Worm (Caenorhabditis elegans) whole organism, L4 larva: ENCODE results near the gene K04C2.2.
A peak's percentile ranks its signal among the peaks of the same experiment; 100 is the strongest.

ENCODE experiments used
- F26F4.8 ChIP-seq: fragments of 200-800 bp; sonication (Bioruptor generic); conservative IDR thresholded peaks from 2 replicates; pipeline ENCODE4 v1.3.6; 2022; ENCODE audit warnings: missing genetic modification characterization, missing compliant biosample characterization
- F44E2.7 ChIP-seq: fragments of 200-800 bp; sonication (Bioruptor generic); IDR thresholded peaks from 2 replicates; pipeline ENCODE4 v2.1.2; 2022; ENCODE audit warnings: missing genetic modification characterization, missing compliant biosample characterization
- T26A8.4 ChIP-seq: fragments of 200-800 bp; sonication (Bioruptor generic); IDR thresholded peaks from 2 replicates; pipeline ENCODE4 v1.3.6; 2022; ENCODE audit warnings: missing genetic modification characterization, missing compliant biosample characterization
- ceh-28 ChIP-seq: fragments of 150-350 bp; optimal IDR thresholded peaks from 2 replicates; lab custom pipeline; 2014; ENCODE audit warnings: missing biosample characterization, missing genetic modification reagents, missing genetic modification characterization
- ceh-82 ChIP-seq: sonication (generic microtip); optimal IDR thresholded peaks from 2 replicates; lab custom pipeline; 2017; ENCODE audit warnings: missing biosample characterization, missing genetic modification characterization
- ces-1 ChIP-seq: fragments of 150-350 bp; sonication (generic microtip); optimal IDR thresholded peaks from 4 replicates; lab custom pipeline; 2014; ENCODE audit warnings: missing biosample characterization, missing genetic modification reagents, missing genetic modification characterization
- daf-16 ChIP-seq, 3 experiments: sonication (generic microtip); optimal IDR thresholded peaks; 2 replicates each; lab custom pipeline; 2016 to 2017; ENCODE audit warnings: missing genetic modification characterization in 3 of 3, missing genetic modification reagents in 3 of 3, mild to moderate bottlenecking in 2 of 3, missing compliant biosample characterization in 2 of 3, missing biosample characterization in 1 of 3, moderate library complexity in 1 of 3
- daf-19 ChIP-seq: fragments of 200-800 bp; sonication (Bioruptor generic); conservative IDR thresholded peaks from 2 replicates; pipeline ENCODE4 v1.3.6; 2022; ENCODE audit warnings: missing genetic modification characterization, missing compliant biosample characterization
- dmd-6 ChIP-seq: fragments of 200-800 bp; sonication (Bioruptor generic); IDR thresholded peaks from 2 replicates; pipeline ENCODE4 v1.3.6; 2022; ENCODE audit warnings: missing genetic modification reagents, missing genetic modification characterization, missing compliant biosample characterization
- dmd-9 ChIP-seq: fragments of 200-800 bp; sonication (Bioruptor generic); IDR thresholded peaks from 2 replicates; pipeline ENCODE4 v1.3.6; 2022; ENCODE audit warnings: missing genetic modification reagents, missing genetic modification characterization, missing compliant biosample characterization
- duxl-1 ChIP-seq: sonication (generic microtip); optimal IDR thresholded peaks from 2 replicates; lab custom pipeline; 2016; ENCODE audit warnings: mild to moderate bottlenecking, missing genetic modification characterization, moderate library complexity, missing compliant biosample characterization; ENCODE audit not compliant: poor library complexity
- fos-1 ChIP-seq: fragments of 150-350 bp; optimal IDR thresholded peaks from 2 replicates; lab custom pipeline; 2014; ENCODE audit warnings: missing biosample characterization, missing genetic modification characterization
- gei-8 ChIP-seq: fragments of 200-800 bp; sonication (Bioruptor generic); optimal IDR thresholded peaks from 2 replicates; lab custom pipeline; 2018; ENCODE audit warnings: mild to moderate bottlenecking, missing genetic modification characterization, missing compliant biosample characterization
- hif-1 ChIP-seq, 2 experiments: sonication (generic microtip); optimal IDR thresholded peaks; 2 replicates each; lab custom pipeline; 2016 to 2017; ENCODE audit warnings: missing compliant biosample characterization in 2 of 2, missing genetic modification characterization in 2 of 2, missing genetic modification reagents in 2 of 2, missing genotype in 2 of 2, mild to moderate bottlenecking in 1 of 2
- hlh-11 ChIP-seq: fragments of 200-800 bp; sonication (Bioruptor generic); optimal IDR thresholded peaks from 2 replicates; lab custom pipeline; 2018; ENCODE audit warnings: mild to moderate bottlenecking, missing genetic modification characterization, missing compliant biosample characterization
- jun-1 ChIP-seq: fragments of 150-350 bp; optimal IDR thresholded peaks from 2 replicates; lab custom pipeline; 2014; ENCODE audit warnings: missing biosample characterization, missing genetic modification reagents, missing genetic modification characterization
- lim-7 ChIP-seq: fragments of 200-800 bp; sonication (Bioruptor generic); IDR thresholded peaks from 2 replicates; pipeline ENCODE4 v1.3.6; 2022; ENCODE audit warnings: missing genetic modification characterization, missing compliant biosample characterization
- lin-1 ChIP-seq: fragments of 200-800 bp; sonication (Bioruptor generic); IDR thresholded peaks from 2 replicates; pipeline ENCODE4 v1.3.6; 2022; ENCODE audit warnings: missing genetic modification reagents, missing genetic modification characterization, missing compliant biosample characterization
- lin-38 ChIP-seq: fragments of 200-800 bp; sonication (Bioruptor generic); IDR thresholded peaks from 2 replicates; pipeline ENCODE4 v1.3.6; 2022; ENCODE audit warnings: missing genetic modification reagents, missing genetic modification characterization, missing compliant biosample characterization
- lir-3 ChIP-seq: sonication (generic microtip); optimal IDR thresholded peaks from 2 replicates; lab custom pipeline; 2016; ENCODE audit warnings: mild to moderate bottlenecking, missing genetic modification characterization, missing compliant biosample characterization
- lsy-2 ChIP-seq, 2 experiments: fragments of 150-350 bp in 1 of 2; sonication (generic microtip) in 1 of 2; optimal IDR thresholded peaks; 2 replicates each; lab custom pipeline; 2014 to 2017; ENCODE audit warnings: missing biosample characterization in 2 of 2, missing genetic modification characterization in 2 of 2
- mep-1 ChIP-seq: fragments of 150-350 bp; sonication (generic microtip); optimal IDR thresholded peaks from 3 replicates; lab custom pipeline; 2014; ENCODE audit warnings: missing biosample characterization, missing genetic modification characterization
- nhr-102 ChIP-seq: sonication (generic microtip); optimal IDR thresholded peaks from 2 replicates; lab custom pipeline; 2016; ENCODE audit warnings: mild to moderate bottlenecking, missing genetic modification characterization, moderate library complexity, missing compliant biosample characterization
- nhr-11 ChIP-seq: fragments of 150-350 bp; optimal IDR thresholded peaks from 2 replicates; lab custom pipeline; 2014; ENCODE audit warnings: missing biosample characterization, missing genetic modification characterization
- nhr-111 ChIP-seq: fragments of 200-800 bp; sonication (Bioruptor generic); optimal IDR thresholded peaks from 2 replicates; lab custom pipeline; 2018; ENCODE audit warnings: mild to moderate bottlenecking, missing genetic modification characterization, missing compliant biosample characterization
- nhr-28 ChIP-seq: fragments of 150-350 bp; optimal IDR thresholded peaks from 2 replicates; lab custom pipeline; 2014; ENCODE audit warnings: missing biosample characterization, missing genetic modification characterization
- nhr-41 ChIP-seq: fragments of 200-800 bp; sonication (Bioruptor generic); IDR thresholded peaks from 2 replicates; pipeline ENCODE4 v1.3.6; 2022; ENCODE audit warnings: missing genetic modification reagents, missing genetic modification characterization, missing compliant biosample characterization
- nhr-42 ChIP-seq: fragments of 200-800 bp; sonication (Bioruptor generic); IDR thresholded peaks from 2 replicates; pipeline ENCODE4 v1.3.6; 2022; ENCODE audit warnings: missing genetic modification characterization, missing compliant biosample characterization
- nhr-48 ChIP-seq: sonication (generic microtip); optimal IDR thresholded peaks from 2 replicates; lab custom pipeline; 2016; ENCODE audit warnings: mild to moderate bottlenecking, missing genetic modification characterization, missing compliant biosample characterization
- nhr-6 ChIP-seq: fragments of 150-350 bp; optimal IDR thresholded peaks from 2 replicates; lab custom pipeline; 2014; ENCODE audit warnings: missing biosample characterization, missing genetic modification characterization
- nhr-76 ChIP-seq: fragments of 150-350 bp; optimal IDR thresholded peaks from 2 replicates; lab custom pipeline; 2014; ENCODE audit warnings: missing biosample characterization, missing genetic modification characterization
- php-3 ChIP-seq: fragments of 200-800 bp; sonication (Bioruptor generic); IDR thresholded peaks from 2 replicates; pipeline ENCODE4 v1.3.6; 2022; ENCODE audit warnings: missing genetic modification reagents, missing genetic modification characterization, missing compliant biosample characterization
- pqm-1 ChIP-seq: sonication (generic microtip); optimal IDR thresholded peaks from 2 replicates; lab custom pipeline; 2017; ENCODE audit warnings: missing biosample characterization, missing genetic modification characterization
- saeg-2 ChIP-seq: fragments of 200-800 bp; sonication (Bioruptor generic); IDR thresholded peaks from 2 replicates; pipeline ENCODE4 v1.3.6; 2022; ENCODE audit warnings: missing genetic modification reagents, missing genetic modification characterization, missing compliant biosample characterization
- set-16 ChIP-seq: fragments of 200-800 bp; sonication (Bioruptor generic); IDR thresholded peaks from 2 replicates; pipeline ENCODE4 v1.3.6; 2022; ENCODE audit warnings: missing genetic modification reagents, missing genetic modification characterization, missing compliant biosample characterization
- snpc-1.2 ChIP-seq: fragments of 200-800 bp; sonication (Bioruptor generic); IDR thresholded peaks from 2 replicates; pipeline ENCODE4 v1.3.6; 2022; ENCODE audit warnings: missing genetic modification reagents, missing genetic modification characterization, missing compliant biosample characterization
- tag-97 ChIP-seq: fragments of 200-800 bp; sonication (Bioruptor generic); IDR thresholded peaks from 2 replicates; pipeline ENCODE4 v1.3.6; 2022; ENCODE audit warnings: missing genetic modification characterization, missing compliant biosample characterization
- unc-39 ChIP-seq: sonication (generic microtip); optimal IDR thresholded peaks from 2 replicates; lab custom pipeline; 2017; ENCODE audit warnings: missing biosample characterization, missing genetic modification characterization
- unc-62 ChIP-seq, 3 experiments: fragments of 150-350 bp in 1 of 3; sonication (generic microtip); optimal IDR thresholded peaks in 2 of 3; peaks in 1 of 3; 1 replicate in 1 of 3; 2 replicates in 2 of 3; lab custom pipeline; 2014 to 2017; ENCODE audit warnings: missing biosample characterization in 3 of 3, missing genetic modification characterization in 3 of 3, missing genetic modification reagents in 3 of 3, missing genotype in 1 of 3
- vab-7 ChIP-seq: fragments of 200-800 bp; sonication (Bioruptor generic); IDR thresholded peaks from 2 replicates; pipeline ENCODE4 v1.3.6; 2022; ENCODE audit warnings: missing genetic modification reagents, missing genetic modification characterization, missing compliant biosample characterization
- zfp-2 ChIP-seq: sonication (generic microtip); optimal IDR thresholded peaks from 2 replicates; lab custom pipeline; 2016; ENCODE audit warnings: mild to moderate bottlenecking, missing genetic modification characterization, missing compliant biosample characterization
- zfp-3 ChIP-seq: fragments of 200-800 bp; sonication (Bioruptor generic); conservative IDR thresholded peaks from 2 replicates; pipeline ENCODE4 v1.3.6; 2022; ENCODE audit warnings: missing genetic modification reagents, missing genetic modification characterization, missing compliant biosample characterization
- zip-11 ChIP-seq: fragments of 200-800 bp; sonication (Bioruptor generic); IDR thresholded peaks from 2 replicates; pipeline ENCODE4 v1.3.6; 2022; ENCODE audit warnings: missing genetic modification characterization, missing compliant biosample characterization
- zip-2 ChIP-seq: fragments of 150-350 bp; optimal IDR thresholded peaks from 2 replicates; lab custom pipeline; 2014; ENCODE audit warnings: missing biosample characterization, missing genetic modification characterization
- ztf-11 ChIP-seq: fragments of 150-350 bp; optimal IDR thresholded peaks from 2 replicates; lab custom pipeline; 2014; ENCODE audit warnings: missing biosample characterization, missing genetic modification characterization
- ztf-7 ChIP-seq: fragments of 150-350 bp; optimal IDR thresholded peaks from 2 replicates; lab custom pipeline; 2014; ENCODE audit warnings: missing biosample characterization, missing genetic modification characterization

The K04C2.2 gene

ce11 chrIII:6857390-6857848 lies 32.2 kb upstream of the K04C2.2 start (continued):
- TF ChIP-seq F26F4.8 (GFP tag; lab: Robert Waterston, UW) (no peak), php-3 (GFP tag; lab: Robert Waterston, UW) (no peak), vab-7 (GFP tag; lab: Robert Waterston, UW) (no peak), lir-3 (tag; lab: Kevin White, UChicago) (no peak), T26A8.4 (GFP tag; lab: Robert Waterston, UW) (no peak), duxl-1 (tag; lab: Kevin White, UChicago) (peak; percentile 19), unc-39 (tag; lab: Kevin White, UChicago) (no peak), zip-11 (GFP tag; lab: Robert Waterston, UW) (no peak), tag-97 (GFP tag; lab: Robert Waterston, UW) (no peak), unc-62 (GFP tag; optimal IDR thresholded peaks at IDR 0.05 in 1 of 2; lab: Kevin White, UChicago) (peak in 1 of 2 experiments; percentile 89), unc-62 (tag; optimal IDR thresholded peaks at IDR 0.05; lab: Kevin White, UChicago) (no peak), ztf-7 (tag; lab: Kevin White, UChicago) (no peak), fos-1 (no peak), nhr-41 (GFP tag; lab: Robert Waterston, UW) (no peak), zfp-2 (tag; lab: Kevin White, UChicago) (no peak), nhr-11 (tag; lab: Kevin White, UChicago) (peak; percentile 43), snpc-1.2 (GFP tag; lab: Robert Waterston, UW) (no peak), lin-1 (GFP tag; lab: Robert Waterston, UW) (peak; percentile 64; the same call in 1 of the 2 replicates), nhr-6 (tag; lab: Kevin White, UChicago) (no peak)
- TF ChIP-seq, all 104 proteins: peak for 28

- TF ChIP-seq hif-1 (tag; optimal IDR thresholded peaks at IDR 0.05; lab: Kevin White, UChicago) (no peak), gei-8 (GFP tag; lab: Kevin White, UChicago) (no peak), nhr-42 (GFP tag; lab: Robert Waterston, UW) (no peak), ceh-82 (tag; lab: Kevin White, UChicago) (no peak), lin-38 (GFP tag; lab: Robert Waterston, UW) (no peak), ceh-28 (tag; lab: Kevin White, UChicago) (no peak), nhr-48 (no peak)
Measured at ce11 chrIII:6859482-6859881, 30.1 kb upstream of the K04C2.2 start, which contains the start of gene clec-158. Gene clec-158 (minus strand): TSS chrIII:6859582.

ce11 chrIII:6863901-6864300 lies 25.7 kb upstream of the K04C2.2 start, which contains the start of gene sma-3:
Gene sma-3 (minus strand): TSS chrIII:6863968.
- no peak for TF ChIP-seq nhr-102 (tag; lab: Kevin White, UChicago)
- TF ChIP-seq unc-39 (tag; lab: Kevin White, UChicago), result no peak
- TF ChIP-seq jun-1 (tag; lab: Kevin White, UChicago), result no peak
- TF ChIP-seq mep-1, result peak; percentile 28
- peak in 1 of 2 experiments; percentile 94 for TF ChIP-seq unc-62 (GFP tag; optimal IDR thresholded peaks at IDR 0.05 in 1 of 2; lab: Kevin White, UChicago)
- TF ChIP-seq unc-62 (tag; optimal IDR thresholded peaks at IDR 0.05; lab: Kevin White, UChicago), result no peak
- no peak for TF ChIP-seq lir-3 (tag; lab: Kevin White, UChicago)
- TF ChIP-seq zip-2, result no peak
- TF ChIP-seq set-16, result no peak
- no peak for TF ChIP-seq saeg-2 (GFP tag; lab: Robert Waterston, UW)
- peak; percentile 83 for TF ChIP-seq nhr-28 (tag; lab: Kevin White, UChicago)
- TF ChIP-seq F44E2.7 (GFP tag; lab: Robert Waterston, UW), result no peak
- TF ChIP-seq lin-1 (GFP tag; lab: Robert Waterston, UW), result peak; percentile 55; the same call in 1 of the 2 replicates
- peak; percentile 40 for TF ChIP-seq ceh-28 (tag; lab: Kevin White, UChicago)
- no peak for TF ChIP-seq lim-7 (GFP tag; lab: Robert Waterston, UW)
- TF ChIP-seq nhr-6 (tag; lab: Kevin White, UChicago), result peak; percentile 12
- TF ChIP-seq vab-7 (GFP tag; lab: Robert Waterston, UW), result no peak
- no peak for TF ChIP-seq dmd-9
- TF ChIP-seq daf-19 (GFP tag; lab: Robert Waterston, UW), result no peak
- peak; percentile 95 for TF ChIP-seq pqm-1
- no peak for TF ChIP-seq daf-16 (GFP tag; optimal IDR thresholded peaks at IDR 0.05; lab: Kevin White, UChicago)
- TF ChIP-seq daf-16 (tag; optimal IDR thresholded peaks at IDR 0.05; lab: Kevin White, UChicago), result peak; percentile 91
- no peak for TF ChIP-seq ces-1 (GFP tag; lab: Kevin White, UChicago)
- peak; percentile 68 for TF ChIP-seq hlh-11
- no peak for TF ChIP-seq zfp-3 (GFP tag; lab: Robert Waterston, UW)
- no peak for TF ChIP-seq lsy-2 (tag; optimal IDR thresholded peaks at IDR 0.05; lab: Kevin White, UChicago)
- peak; percentile 55; the same call in 1 of the 2 replicates for TF ChIP-seq dmd-6
- TF ChIP-seq nhr-111 (GFP tag; lab: Kevin White, UChicago), result no peak
- no peak for TF ChIP-seq nhr-76
- TF ChIP-seq ztf-11 (tag; lab: Kevin White, UChicago), result no peak
